Fruit fly (Drosophila melanogaster): ENCODE data around the gene SLIRP1.

SLIRP1 gene

dm6 chrX:21319202-21319772 is at the start of gene SLIRP1, which contains the start of gene anox (continued):
- peak; percentile 66 for TF ChIP-seq CG8359 (GFP tag; optimal IDR thresholded peaks at IDR 0.05; ENCODE audit: borderline replicate concordance)
- TF ChIP-seq dan (GFP tag; IDR thresholded peaks at IDR 0.05) = no peak
- TF ChIP-seq Dbx (GFP tag; IDR thresholded peaks at IDR 0.05) = peak; percentile 80
- peak; percentile 83 for TF ChIP-seq CG12219 (GFP tag; optimal IDR thresholded peaks at IDR 0.05)
- peak; percentile 77 for TF ChIP-seq dm (GFP tag; optimal IDR thresholded peaks at IDR 0.05)
- TF ChIP-seq gcm (GFP tag; optimal IDR thresholded peaks at IDR 0.05) = peak; percentile 86
- 0 out of 2 replicates have a peak, but pooled peaks have one; percentile 38 for TF ChIP-seq ara (GFP tag; IDR thresholded peaks at IDR 0.05)
- TF ChIP-seq CG12942 (GFP tag; optimal IDR thresholded peaks at IDR 0.05) = peak; percentile 82
- TF ChIP-seq CG15696 (tag; optimal IDR thresholded peaks at IDR 0.05) = peak; percentile 68
- TF ChIP-seq CG42726 (GFP tag; IDR thresholded peaks at IDR 0.05; ENCODE audit: partially characterized antibody) = no peak
- no peak for TF ChIP-seq Sin3A (optimal IDR thresholded peaks at IDR 0.05)
- TF ChIP-seq da (GFP tag; optimal IDR thresholded peaks at IDR 0.05) = no peak
- peak; percentile 79 for TF ChIP-seq CG17385 (GFP tag; optimal IDR thresholded peaks at IDR 0.05)
- peak; percentile 88 for TF ChIP-seq ind (GFP tag; optimal IDR thresholded peaks at IDR 0.05)
- TF ChIP-seq CG5953 (GFP tag; IDR thresholded peaks at IDR 0.05) = peak; percentile 61; the same call in 1 of the 2 replicates
- TF ChIP-seq kay (GFP tag; optimal IDR thresholded peaks at IDR 0.05) = peak; percentile 76
- TF ChIP-seq gt (GFP tag; IDR thresholded peaks at IDR 0.05) = peak; percentile 50
- peak; percentile 97 for TF ChIP-seq CG9437 (GFP tag; optimal IDR thresholded peaks at IDR 0.05)
- TF ChIP-seq CG8924 (tag; optimal IDR thresholded peaks at IDR 0.05) = peak; percentile 92
- TF ChIP-seq CG10959 (GFP tag; IDR thresholded peaks at IDR 0.05) = no peak
- TF ChIP-seq insv (GFP tag; optimal IDR thresholded peaks at IDR 0.05) = peak in 1 of 2 experiments; percentile 48
- no peak for TF ChIP-seq Dip2 (GFP tag; IDR thresholded peaks at IDR 0.05)
- TF ChIP-seq CG15479 (GFP tag; optimal IDR thresholded peaks at IDR 0.05) = no peak
- TF ChIP-seq CG31388 (GFP tag; optimal IDR thresholded peaks at IDR 0.05) = peak; percentile 47
- peak; percentile 52; the same call in 1 of the 2 replicates for TF ChIP-seq NFAT (GFP tag; IDR thresholded peaks at IDR 0.05)
- TF ChIP-seq gro (GFP tag; optimal IDR thresholded peaks at IDR 0.05) = peak; percentile 82
- peak; percentile 17 for TF ChIP-seq ERR (GFP tag; optimal IDR thresholded peaks at IDR 0.05)
- TF ChIP-seq CG2875 (GFP tag; optimal IDR thresholded peaks at IDR 0.05) = peak; percentile 63
- no peak for TF ChIP-seq tio (GFP tag; optimal IDR thresholded peaks at IDR 0.05)
- TF ChIP-seq Xbp1 (GFP tag; optimal IDR thresholded peaks at IDR 0.05) = peak; percentile 88
- TF ChIP-seq CG1529 (GFP tag; optimal IDR thresholded peaks at IDR 0.05) = peak; percentile 78
- peak; percentile 75 for TF ChIP-seq Max (GFP tag; optimal IDR thresholded peaks at IDR 0.05)
- peak; percentile 50 for TF ChIP-seq CG11398 (GFP tag; optimal IDR thresholded peaks at IDR 0.05)
- TF ChIP-seq CG9797 (GFP tag; optimal IDR thresholded peaks at IDR 0.05) = peak; percentile 14
- peak; percentile 89 for TF ChIP-seq CG15269 (tag; optimal IDR thresholded peaks at IDR 0.05)
- peak; percentile 51 for TF ChIP-seq Atf3 (GFP tag; optimal IDR thresholded peaks at IDR 0.05)
- TF ChIP-seq CG30403 (GFP tag; optimal IDR thresholded peaks at IDR 0.05) = peak; percentile 93
- TF ChIP-seq CG4854 (GFP tag; optimal IDR thresholded peaks at IDR 0.05) = peak; percentile 63
- TF ChIP-seq Chrac-16 (GFP tag; optimal IDR thresholded peaks at IDR 0.05) = peak; percentile 87
- peak; percentile 81 for TF ChIP-seq Atf6 (GFP tag; IDR thresholded peaks at IDR 0.05)
- TF ChIP-seq CG11560 (tag; IDR thresholded peaks at IDR 0.05) = 0 out of 3 replicates have a peak, but pooled peaks have one; percentile 48
- TF ChIP-seq CG15011 (GFP tag; optimal IDR thresholded peaks at IDR 0.05) = peak; percentile 82
- TF ChIP-seq H15 (GFP tag; IDR thresholded peaks at IDR 0.05) = peak; percentile 72
- TF ChIP-seq pum (GFP tag; optimal IDR thresholded peaks at IDR 0.05) = peak; percentile 71
- TF ChIP-seq tll (GFP tag; optimal IDR thresholded peaks at IDR 0.05) = peak in 1 of 2 experiments; percentile 29
- TF ChIP-seq Dll (GFP tag; IDR thresholded peaks at IDR 0.05; ENCODE audit: partially characterized antibody) = no peak
- TF ChIP-seq pzg (GFP tag; optimal IDR thresholded peaks at IDR 0.05) = peak; percentile 41
- TF ChIP-seq Rfx (GFP tag; IDR thresholded peaks at IDR 0.05) = peak; percentile 81
- TF ChIP-seq ranshi (GFP tag; IDR thresholded peaks at IDR 0.05) = peak; percentile 80; the same call in 1 of the 2 replicates
- TF ChIP-seq Hr51 (GFP tag; optimal IDR thresholded peaks at IDR 0.05) = peak; percentile 39 to 92

Measured in whole organism, embryonic.